Fruit fly (Drosophila melanogaster): ENCODE measurements around the gene CG13124.

dm6 chr2L:9893183-9893582 is 15.2 kb downstream of the CG13124 start, which contains the start of gene mtDNA-helicase:
- no peak for TF ChIP-seq Mio (GFP tag; optimal IDR thresholded peaks at IDR 0.05)
- no peak for TF ChIP-seq Hnf4 (GFP tag; optimal IDR thresholded peaks at IDR 0.05)
- TF ChIP-seq GATAd (GFP tag; optimal IDR thresholded peaks at IDR 0.05) = no peak
- no peak for TF ChIP-seq h (GFP tag; optimal IDR thresholded peaks at IDR 0.05)
- no peak for TF ChIP-seq woc (GFP tag; optimal IDR thresholded peaks at IDR 0.05)
- no peak for TF ChIP-seq lola (GFP tag; optimal IDR thresholded peaks at IDR 0.05)
- no peak for TF ChIP-seq pan (optimal IDR thresholded peaks at IDR 0.05)
- TF ChIP-seq fru (GFP tag; optimal IDR thresholded peaks at IDR 0.05) = no peak
- no peak for TF ChIP-seq Jra (GFP tag; optimal IDR thresholded peaks at IDR 0.05)
- peak; percentile 0 for TF ChIP-seq rgr (GFP tag; optimal IDR thresholded peaks at IDR 0.05)
